Worm (Caenorhabditis elegans) whole organism, L1 larva: Measurements from ENCODE around the gene H35N09.1.
"Not testable (repeated sequence)": the region's sequence is repeated elsewhere in the genome, so short reads cannot be mapped to it uniquely, and the experiment has no call there.

Experiments
- aha-1 ChIP-seq: fragments of 150-350 bp; optimal IDR thresholded peaks from 2 replicates; lab custom pipeline; 2014; ENCODE audit warnings: missing biosample characterization, missing genetic modification characterization
- aly-2 ChIP-seq: fragments of 150-350 bp; optimal IDR thresholded peaks from 2 replicates; lab custom pipeline; 2014; ENCODE audit warnings: missing biosample characterization, missing genetic modification characterization
- blmp-1 ChIP-seq: fragments of 150-350 bp; optimal IDR thresholded peaks from 2 replicates; lab custom pipeline; 2014; ENCODE audit warnings: missing biosample characterization, missing genetic modification characterization
- ceh-63 ChIP-seq: fragments of 200-800 bp; sonication (Bioruptor generic); optimal IDR thresholded peaks from 2 replicates; lab custom pipeline; 2018; ENCODE audit warnings: mild to moderate bottlenecking, missing genetic modification characterization, missing compliant biosample characterization
- ceh-88 ChIP-seq: fragments of 200-800 bp; sonication (Bioruptor generic); IDR thresholded peaks from 2 replicates; pipeline ENCODE4 v1.3.6; 2022; ENCODE audit warnings: missing genetic modification characterization, missing compliant biosample characterization
- ces-1 ChIP-seq: fragments of 150-350 bp; optimal IDR thresholded peaks from 2 replicates; lab custom pipeline; 2014; ENCODE audit warnings: missing biosample characterization, missing genetic modification reagents, missing genetic modification characterization
- dsc-1 ChIP-seq: sonication (generic microtip); optimal IDR thresholded peaks from 2 replicates; lab custom pipeline; 2016; ENCODE audit warnings: mild to moderate bottlenecking, missing genetic modification characterization, missing compliant biosample characterization
- efl-1 ChIP-seq, 4 experiments: fragments of 150-350 bp; optimal IDR thresholded peaks in 3 of 4; peaks in 1 of 4; 1 replicate in 1 of 4; 2 replicates in 3 of 4; lab custom pipeline; 2014; ENCODE audit warnings: missing biosample characterization in 2 of 4, missing genetic modification characterization in 2 of 4, missing genetic modification reagents in 2 of 4
- egl-13 ChIP-seq: sonication (generic microtip); optimal IDR thresholded peaks from 2 replicates; lab custom pipeline; 2016; ENCODE audit warnings: missing genotype, missing genetic modification reagents, missing genetic modification characterization, missing compliant biosample characterization
- elt-2 ChIP-seq: sonication (generic microtip); optimal IDR thresholded peaks from 2 replicates; lab custom pipeline; 2016; ENCODE audit warnings: missing genetic modification characterization, mild to moderate bottlenecking, inconsistent platforms, missing compliant biosample characterization, missing genetic modification reagents
- fkh-8 ChIP-seq: sonication (generic microtip); optimal IDR thresholded peaks from 2 replicates; lab custom pipeline; 2016; ENCODE audit warnings: mild to moderate bottlenecking, missing genetic modification characterization, missing compliant biosample characterization
- grh-1 ChIP-seq: fragments of 200-800 bp; sonication (Bioruptor generic); IDR thresholded peaks from 2 replicates; pipeline ENCODE4 v1.3.6; 2022; ENCODE audit warnings: missing genetic modification reagents, missing genetic modification characterization, missing compliant biosample characterization
- hlh-17 ChIP-seq: fragments of 200-800 bp; sonication (Bioruptor generic); optimal IDR thresholded peaks from 2 replicates; lab custom pipeline; 2018; ENCODE audit warnings: missing genetic modification characterization, mild to moderate bottlenecking, missing compliant biosample characterization, moderate library complexity, borderline replicate concordance
- hpl-2 ChIP-seq: fragments of 150-350 bp; optimal IDR thresholded peaks from 2 replicates; lab custom pipeline; 2014; ENCODE audit warnings: missing biosample characterization, missing genetic modification reagents, missing genetic modification characterization
- lin-35 ChIP-seq, 2 experiments: fragments of 150-350 bp; optimal IDR thresholded peaks; 2 replicates each; lab custom pipeline; 2014; ENCODE audit warnings: missing biosample characterization in 2 of 2, missing genetic modification characterization in 2 of 2, missing genetic modification reagents in 2 of 2
- mab-9 ChIP-seq: fragments of 200-800 bp; sonication (Bioruptor generic); IDR thresholded peaks from 2 replicates; pipeline ENCODE4 v1.3.6; 2022; ENCODE audit warnings: missing genetic modification reagents, missing genetic modification characterization, missing compliant biosample characterization
- mef-2 ChIP-seq: fragments of 150-350 bp; optimal IDR thresholded peaks from 2 replicates; lab custom pipeline; 2014; ENCODE audit warnings: missing biosample characterization, missing genetic modification characterization
- nhr-11 ChIP-seq: fragments of 150-350 bp; optimal IDR thresholded peaks from 2 replicates; lab custom pipeline; 2014; ENCODE audit warnings: missing biosample characterization, missing genetic modification characterization
- nhr-12 ChIP-seq: sonication (generic microtip); optimal IDR thresholded peaks from 2 replicates; lab custom pipeline; 2017; ENCODE audit warnings: missing biosample characterization, missing genetic modification characterization
- nhr-19 ChIP-seq: fragments of 200-800 bp; sonication (Bioruptor generic); conservative IDR thresholded peaks from 2 replicates; pipeline ENCODE4 v1.3.6; 2022; ENCODE audit warnings: missing genetic modification characterization, missing compliant biosample characterization
- nhr-47 ChIP-seq: sonication (generic microtip); optimal IDR thresholded peaks from 2 replicates; lab custom pipeline; 2016; ENCODE audit warnings: mild to moderate bottlenecking, missing genetic modification characterization, moderate library complexity, missing compliant biosample characterization
- nhr-71 ChIP-seq: sonication (generic microtip); optimal IDR thresholded peaks from 2 replicates; lab custom pipeline; 2016; ENCODE audit warnings: mild to moderate bottlenecking, missing genetic modification characterization, moderate library complexity, missing compliant biosample characterization
- nhr-77 ChIP-seq: fragments of 150-350 bp; optimal IDR thresholded peaks from 2 replicates; lab custom pipeline; 2014; ENCODE audit warnings: missing biosample characterization, missing genetic modification characterization
- nhr-84 ChIP-seq: sonication (generic microtip); optimal IDR thresholded peaks from 2 replicates; lab custom pipeline; 2017; ENCODE audit warnings: missing biosample characterization, missing genetic modification characterization
- nhr-85 ChIP-seq: sonication (generic microtip); peaks from one replicate; lab custom pipeline; 2016; ENCODE audit warnings: missing genetic modification characterization, inconsistent platforms, missing compliant biosample characterization
- nhr-90 ChIP-seq: sonication (generic microtip); optimal IDR thresholded peaks from 2 replicates; lab custom pipeline; 2016; ENCODE audit warnings: mild to moderate bottlenecking, missing genetic modification characterization, missing compliant biosample characterization; ENCODE audit not compliant: poor library complexity
- pag-3 ChIP-seq: sonication (generic microtip); optimal IDR thresholded peaks from 2 replicates; lab custom pipeline; 2017; ENCODE audit warnings: missing genetic modification characterization, mild to moderate bottlenecking, missing compliant biosample characterization, antibody characterized with exemption, borderline replicate concordance; ENCODE audit not compliant: insufficient read depth
- pax-3 ChIP-seq: fragments of 200-800 bp; sonication (Bioruptor generic); optimal IDR thresholded peaks from 2 replicates; lab custom pipeline; 2018; ENCODE audit warnings: mild to moderate bottlenecking, missing genetic modification characterization, moderate library complexity, missing compliant biosample characterization
- pqm-1 ChIP-seq: sonication (generic microtip); optimal IDR thresholded peaks from 3 replicates; lab custom pipeline; 2017; ENCODE audit warnings: missing biosample characterization, missing genetic modification characterization
- rnt-1 ChIP-seq: sonication (generic microtip); optimal IDR thresholded peaks from 2 replicates; lab custom pipeline; 2016; ENCODE audit warnings: mild to moderate bottlenecking, missing genetic modification characterization, moderate library complexity, missing compliant biosample characterization
- snu-23 ChIP-seq: sonication (generic microtip); optimal IDR thresholded peaks from 2 replicates; lab custom pipeline; 2016; ENCODE audit warnings: missing genetic modification characterization, missing compliant biosample characterization
- sox-4 ChIP-seq: sonication (generic microtip); optimal IDR thresholded peaks from 2 replicates; lab custom pipeline; 2016; ENCODE audit warnings: missing genetic modification characterization, missing compliant biosample characterization
- swsn-7 ChIP-seq: sonication (generic microtip); optimal IDR thresholded peaks from 2 replicates; lab custom pipeline; 2016; ENCODE audit warnings: missing genetic modification characterization, missing compliant biosample characterization
- tbx-2 ChIP-seq: sonication (generic microtip); optimal IDR thresholded peaks from 2 replicates; lab custom pipeline; 2016; ENCODE audit warnings: missing genetic modification characterization, missing compliant biosample characterization
- unc-130 ChIP-seq: fragments of 150-350 bp; optimal IDR thresholded peaks from 2 replicates; lab custom pipeline; 2017; ENCODE audit warnings: missing biosample characterization, missing genetic modification characterization, inconsistent platforms
- unc-30 ChIP-seq: sonication (generic microtip); optimal IDR thresholded peaks from 2 replicates; lab custom pipeline; 2017; ENCODE audit warnings: missing biosample characterization, missing genetic modification characterization
- unc-62 ChIP-seq: fragments of 150-350 bp; optimal IDR thresholded peaks from 2 replicates; lab custom pipeline; 2014; ENCODE audit warnings: missing biosample characterization, missing genetic modification reagents, missing genetic modification characterization
- unc-86 ChIP-seq: sonication (generic microtip); optimal IDR thresholded peaks from 2 replicates; lab custom pipeline; 2016; ENCODE audit warnings: missing genetic modification characterization, missing compliant biosample characterization
- unc-98 ChIP-seq: fragments of 200-800 bp; sonication (Bioruptor generic); IDR thresholded peaks from 2 replicates; pipeline ENCODE4 v1.3.6; 2022; ENCODE audit warnings: missing genetic modification characterization, missing compliant biosample characterization
- vab-15 ChIP-seq: sonication (generic microtip); optimal IDR thresholded peaks from 2 replicates; lab custom pipeline; 2017; ENCODE audit warnings: missing genotype, mild to moderate bottlenecking, missing genetic modification characterization, missing compliant biosample characterization
- ztf-11 ChIP-seq, 2 experiments: sonication (generic microtip); optimal IDR thresholded peaks; 2 replicates each; lab custom pipeline; 2016 to 2017; ENCODE audit warnings: missing genetic modification characterization in 2 of 2, missing biosample characterization in 1 of 2, missing compliant biosample characterization in 1 of 2

The H35N09.1 gene

DNA sequence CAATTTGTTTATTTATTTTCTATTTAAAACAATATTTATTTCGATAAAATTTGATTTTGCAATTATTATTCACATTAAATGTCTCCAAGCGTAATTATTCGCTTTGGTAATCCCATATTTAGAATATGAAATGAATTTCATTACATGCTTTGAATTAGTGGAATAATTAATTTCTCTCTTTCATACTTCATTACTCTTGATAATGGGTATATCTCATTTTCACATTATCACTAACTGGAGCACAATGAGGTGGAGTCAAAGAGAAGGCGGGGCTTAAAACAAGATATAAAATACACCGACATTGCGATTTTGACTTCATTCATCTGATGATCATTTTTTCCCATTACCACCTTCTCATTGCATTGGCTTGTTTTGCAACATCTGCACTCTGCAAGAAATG lies 5.5 kb downstream of the H35N09.1 start, which contains the start of gene K01A12.4:
Gene K01A12.4 (plus strand): TSS at position 301 of the 400 bp plus-strand sequence.
- TF ChIP-seq aly-2 (tag; lab: Kevin White, UChicago); swsn-7; nhr-11: not testable (repeated sequence)

DNA sequence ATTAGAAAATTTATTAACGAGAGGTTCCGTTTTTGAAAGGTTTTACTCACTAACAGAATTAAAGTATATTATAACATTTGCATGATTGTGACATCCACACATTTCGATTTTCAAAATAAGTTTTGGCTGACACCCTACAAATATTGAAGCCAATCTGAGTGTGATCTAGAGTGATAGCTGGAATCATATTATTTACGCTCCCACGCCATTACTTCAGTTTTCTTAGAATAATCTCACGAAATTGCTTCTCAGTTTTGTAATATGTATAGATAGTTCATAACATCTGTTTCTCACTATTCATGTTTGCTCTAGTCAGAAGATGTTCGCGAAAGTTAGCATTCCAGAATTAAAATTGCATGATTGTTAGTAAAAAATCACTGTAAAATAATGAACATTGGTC lies 7.1 kb downstream of the H35N09.1 start:
- peak; percentile 30 for TF ChIP-seq dsc-1 (tag; lab: Kevin White, UChicago)
- no peak for TF ChIP-seq lin-35 (GFP tag; optimal IDR thresholded peaks at IDR 0.05; lab: Kevin White, UChicago)
- TF ChIP-seq fkh-8 (tag; lab: Kevin White, UChicago), result peak; percentile 55

DNA sequence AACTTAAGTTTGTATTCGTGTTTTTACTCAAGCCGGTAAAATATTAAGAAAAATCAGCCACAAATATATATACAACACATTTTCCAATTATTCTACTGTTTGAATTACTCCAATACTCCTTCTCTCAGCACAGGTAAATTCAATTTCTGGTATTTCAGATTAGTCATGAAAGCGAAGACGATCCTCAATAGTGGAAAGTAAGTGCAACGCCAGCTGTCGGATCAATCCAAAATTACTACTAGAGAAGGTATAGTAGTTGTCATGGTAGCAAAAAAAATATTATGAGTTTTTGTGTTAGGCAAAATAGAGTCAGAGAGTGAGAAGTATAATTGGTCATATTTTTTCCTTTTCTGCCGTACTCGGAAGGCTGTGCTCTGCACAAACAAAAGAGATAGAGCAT lies 7.9 kb downstream of the H35N09.1 start, which contains the start of gene K01A12.2:
Gene K01A12.2 (plus strand): TSS at position 301 of the 400 bp plus-strand sequence.
- TF ChIP-seq unc-130 (no peak), ceh-63 (GFP tag; lab: Kevin White, UChicago) (no peak), nhr-85 (tag; lab: Kevin White, UChicago) (no peak), hpl-2 (GFP tag; lab: Kevin White, UChicago) (no peak), mab-9 (GFP tag; lab: Robert Waterston, UW) (no peak), rnt-1 (tag; lab: Kevin White, UChicago) (no peak), unc-86 (tag; lab: Kevin White, UChicago) (no peak), unc-98 (GFP tag; lab: Robert Waterston, UW) (no peak), unc-30 (no peak), blmp-1 (tag; lab: Kevin White, UChicago) (no peak), ztf-11 (tag; optimal IDR thresholded peaks at IDR 0.05; lab: Kevin White, UChicago) (no peak), elt-2 (tag; lab: Kevin White, UChicago) (no peak), nhr-77 (no peak), nhr-71 (tag; lab: Kevin White, UChicago) (no peak), egl-13 (tag; lab: Kevin White, UChicago) (no peak)
- TF ChIP-seq, all 84 proteins: peak for 0

DNA sequence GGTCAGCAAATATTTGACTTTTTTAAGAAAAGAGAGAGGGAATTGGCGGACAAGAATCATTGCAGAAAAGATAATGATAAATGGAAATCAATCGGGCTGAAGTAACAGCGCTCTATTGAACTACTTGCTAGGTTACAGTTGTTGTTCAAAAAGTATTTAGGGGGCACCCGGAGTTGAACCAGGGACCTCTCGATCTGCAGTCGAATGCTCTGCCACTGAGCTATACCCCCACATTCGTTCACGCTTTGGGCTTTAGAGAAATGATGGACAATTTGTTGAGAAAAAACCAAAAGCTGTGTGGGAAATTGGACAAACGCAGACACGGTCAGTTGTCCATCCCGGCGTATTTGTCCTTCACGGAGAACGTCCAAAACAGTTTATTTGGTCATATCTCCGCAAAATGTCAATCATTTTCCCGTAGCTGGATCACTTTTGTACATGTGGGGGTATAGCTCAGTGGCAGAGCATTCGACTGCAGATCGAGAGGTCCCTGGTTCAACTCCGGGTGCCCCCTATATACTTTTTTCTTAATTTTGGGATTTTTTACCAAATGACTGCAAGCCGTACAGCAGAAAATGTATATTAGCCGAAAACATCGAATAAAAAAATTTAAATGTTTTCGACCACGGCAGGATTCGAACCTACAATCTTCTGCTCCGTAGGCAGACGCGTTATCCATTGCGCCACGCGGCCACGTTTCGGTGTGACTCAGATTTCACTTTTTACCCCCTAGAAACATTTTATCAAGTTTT lies 18.9 kb downstream of the H35N09.1 start:
- peak; percentile 14 for TF ChIP-seq nhr-47
- peak; percentile 45 for TF ChIP-seq rnt-1 (tag; lab: Kevin White, UChicago)
- TF ChIP-seq pqm-1 (tag; lab: Kevin White, UChicago), result no peak
- TF ChIP-seq snu-23 (GFP tag; lab: Kevin White, UChicago), result peak; percentile 14
- peak; percentile 27 for TF ChIP-seq nhr-85 (tag; lab: Kevin White, UChicago)
- TF ChIP-seq nhr-71 (tag; lab: Kevin White, UChicago), result peak; percentile 8
- no peak for TF ChIP-seq efl-1 (optimal IDR thresholded peaks at IDR 0.05; lab: Kevin White, UChicago)
- TF ChIP-seq efl-1 (GFP tag; optimal IDR thresholded peaks at IDR 0.05 in 1 of 2; lab: Kevin White, UChicago), result peak in 1 of 2 experiments; percentile 80
- TF ChIP-seq aha-1 (tag; lab: Kevin White, UChicago), result no peak
- TF ChIP-seq ceh-88 (GFP tag; lab: Robert Waterston, UW), result no peak
- peak; percentile 18 for TF ChIP-seq nhr-77
- peak; percentile 22 for TF ChIP-seq nhr-90 (tag; lab: Kevin White, UChicago)
- TF ChIP-seq ces-1 (GFP tag; lab: Kevin White, UChicago), result no peak
- TF ChIP-seq grh-1, result no peak
- no peak for TF ChIP-seq sox-4
- no peak for TF ChIP-seq hlh-17 (GFP tag; lab: Kevin White, UChicago)
- TF ChIP-seq pax-3, result no peak

DNA sequence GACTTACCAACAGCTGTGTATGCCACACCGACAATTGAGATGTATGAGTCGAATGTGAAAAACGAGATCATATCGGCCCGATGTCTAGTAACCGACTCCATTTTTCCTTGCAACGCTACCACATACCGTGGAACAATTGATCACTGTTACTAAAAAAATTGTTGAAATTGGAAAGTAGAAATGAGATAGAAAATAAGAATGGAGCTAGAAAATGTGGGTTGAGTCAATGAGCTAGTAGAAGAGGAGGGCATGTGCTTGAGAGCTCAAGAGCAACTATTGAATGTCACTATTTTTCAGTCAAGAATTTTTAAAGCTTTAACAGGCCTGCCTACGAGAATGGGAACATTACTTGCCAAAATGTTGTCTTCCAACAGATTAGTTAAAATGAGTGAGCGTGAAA lies 20.0 kb downstream of the H35N09.1 start, which contains the start of gene K01A12.3:
Gene K01A12.3 (minus strand): TSS at position 101 of the 400 bp plus-strand sequence.
- TF ChIP-seq pag-3 (tag; lab: Kevin White, UChicago), result no peak
- TF ChIP-seq nhr-77, result no peak
- TF ChIP-seq tbx-2 (tag; lab: Kevin White, UChicago), result no peak
- no peak for TF ChIP-seq unc-62
- TF ChIP-seq elt-2 (tag; lab: Kevin White, UChicago), result no peak
- no peak for TF ChIP-seq nhr-84 (tag; lab: Kevin White, UChicago)
- TF ChIP-seq aly-2 (tag; lab: Kevin White, UChicago), result no peak
- no peak for TF ChIP-seq mef-2 (tag; lab: Kevin White, UChicago)
- TF ChIP-seq nhr-12 (tag; lab: Kevin White, UChicago), result no peak
- TF ChIP-seq vab-15 (tag; lab: Kevin White, UChicago), result no peak
- no peak for TF ChIP-seq nhr-19 (GFP tag; lab: Robert Waterston, UW)
